Fruit fly (Drosophila melanogaster): ENCODE data around the gene Sfp24Ba.

Gene Sfp24Ba

DNA sequence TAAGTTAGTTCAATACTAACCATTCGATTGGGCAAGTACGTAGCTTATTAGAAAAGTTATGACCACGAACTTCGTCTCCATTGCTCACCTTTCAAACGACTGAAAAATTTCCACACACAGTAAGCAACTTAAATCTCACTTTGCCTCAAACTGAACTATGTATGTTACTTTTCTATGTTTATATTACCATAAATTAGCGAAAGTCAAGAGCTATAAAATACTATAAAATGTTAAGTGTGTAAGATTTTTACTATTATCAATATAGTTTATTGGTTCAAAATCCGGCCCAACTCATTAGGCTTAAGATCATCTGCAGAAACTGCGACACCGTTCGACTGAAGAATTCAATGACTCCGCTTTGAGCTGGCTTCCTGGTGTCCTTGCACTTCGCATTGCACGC is at the start of gene Sfp24Ba:
Gene Sfp24Ba (minus strand): TSS at position 101 of the 400 bp plus-strand sequence.
- TF ChIP-seq gce (GFP tag; IDR thresholded peaks at IDR 0.05): no peak
- no peak for TF ChIP-seq CG12236 (GFP tag; optimal IDR thresholded peaks at IDR 0.05)
- no peak for TF ChIP-seq usp (GFP tag; optimal IDR thresholded peaks at IDR 0.05)
- TF ChIP-seq zf30C (GFP tag; optimal IDR thresholded peaks at IDR 0.05): no peak
- no peak for TF ChIP-seq tna (GFP tag; IDR thresholded peaks at IDR 0.05; ENCODE audit: partially characterized antibody)
- no peak for TF ChIP-seq CG43689 (GFP tag; IDR thresholded peaks at IDR 0.05)
- TF ChIP-seq ken (GFP tag; IDR thresholded peaks at IDR 0.05): no peak
- no peak for TF ChIP-seq salm (tag; optimal IDR thresholded peaks at IDR 0.05)
- no peak for TF ChIP-seq yki (optimal IDR thresholded peaks at IDR 0.05)
- no peak for TF ChIP-seq Lhr (GFP tag; optimal IDR thresholded peaks at IDR 0.05)
- TF ChIP-seq ATbp (GFP tag; optimal IDR thresholded peaks at IDR 0.05): no peak
- no peak for TF ChIP-seq Stat92E (GFP tag; optimal IDR thresholded peaks at IDR 0.05)
- TF ChIP-seq crp (GFP tag; optimal IDR thresholded peaks at IDR 0.05): no peak
- no peak for TF ChIP-seq CG13123 (GFP tag; optimal IDR thresholded peaks at IDR 0.05)

dm6 chr2L:3717673-3718235 is 49.4 kb upstream of the Sfp24Ba start, which contains the start of the genes lectin-24A and Shaw:
TSS of gene lectin-24A (minus strand) at chr2L:3717773.
TSS of gene Shaw (plus strand) at chr2L:3718185.
- TF ChIP-seq gcm2 (GFP tag; optimal IDR thresholded peaks at IDR 0.05): no peak
- peak; percentile 19 for TF ChIP-seq Dp (GFP tag; optimal IDR thresholded peaks at IDR 0.05)
- peak; percentile 48 for TF ChIP-seq CG2116 (GFP tag; optimal IDR thresholded peaks at IDR 0.05)
- TF ChIP-seq CG17328 (GFP tag; IDR thresholded peaks at IDR 0.05): no peak
- TF ChIP-seq NfI (GFP tag; optimal IDR thresholded peaks at IDR 0.05): no peak
- no peak for TF ChIP-seq CG4424 (GFP tag; optimal IDR thresholded peaks at IDR 0.05)
- TF ChIP-seq CG33557 (GFP tag; optimal IDR thresholded peaks at IDR 0.05): no peak
- TF ChIP-seq Elba2 (GFP tag; optimal IDR thresholded peaks at IDR 0.05): no peak
- TF ChIP-seq Ptx1 (GFP tag; IDR thresholded peaks at IDR 0.05): no peak
- no peak for TF ChIP-seq Poxn (GFP tag; IDR thresholded peaks at IDR 0.05)
- TF ChIP-seq pzg (GFP tag; optimal IDR thresholded peaks at IDR 0.05): peak; percentile 2
- TF ChIP-seq E2f2 (GFP tag; IDR thresholded peaks at IDR 0.05): peak; percentile 36; the same call in 1 of the 2 replicates
- TF ChIP-seq Xbp1 (GFP tag; optimal IDR thresholded peaks at IDR 0.05): no peak
- no peak for TF ChIP-seq HmgD (GFP tag; optimal IDR thresholded peaks at IDR 0.05)
- TF ChIP-seq ewg (GFP tag; optimal IDR thresholded peaks at IDR 0.05): peak; percentile 83
- no peak for TF ChIP-seq CG30020 (tag; optimal IDR thresholded peaks at IDR 0.05)
- TF ChIP-seq CG11695 (GFP tag; IDR thresholded peaks at IDR 0.05): no peak
- TF ChIP-seq Sox102F (GFP tag; optimal IDR thresholded peaks at IDR 0.05): no peak
- peak; percentile 31 for TF ChIP-seq psq (GFP tag; optimal IDR thresholded peaks at IDR 0.05)
- TF ChIP-seq Nf-YB (GFP tag; optimal IDR thresholded peaks at IDR 0.05): no peak
- no peak for TF ChIP-seq gcm (GFP tag; optimal IDR thresholded peaks at IDR 0.05)
- TF ChIP-seq br (optimal IDR thresholded peaks at IDR 0.05): no peak
- TF ChIP-seq dimm (GFP tag; IDR thresholded peaks at IDR 0.05): no peak
- TF ChIP-seq so (GFP tag; IDR thresholded peaks at IDR 0.05): no peak
- peak; percentile 73 for TF ChIP-seq Deaf1 (tag; optimal IDR thresholded peaks at IDR 0.05)
- TF ChIP-seq caup (GFP tag; optimal IDR thresholded peaks at IDR 0.05; ENCODE audit: severe bottlenecking): no peak
- TF ChIP-seq nmo (GFP tag; optimal IDR thresholded peaks at IDR 0.05): no peak
